Fruit fly (Drosophila melanogaster) whole organism, embryonic: ENCODE measurements around the gene CG5021.
A peak's percentile ranks its signal among the peaks of the same experiment; 100 is the strongest.

Experiments used
- BEAF-32 ChIP-seq: fragments of 200-800 bp; sonication (Bioruptor generic); optimal IDR thresholded peaks from 3 replicates; lab custom pipeline; 2017; ENCODE audit warnings: missing biosample characterization, missing genetic modification characterization, mild to moderate bottlenecking, moderate library complexity, missing genetic modification reagents
- Blimp-1 ChIP-seq: fragments of 200-800 bp; sonication (Bioruptor generic); optimal IDR thresholded peaks from 3 replicates; lab custom pipeline; 2018; ENCODE audit warnings: missing biosample characterization, missing genetic modification characterization, mild to moderate bottlenecking, moderate library complexity, missing genetic modification reagents
- CG10147 ChIP-seq: fragments of 200-800 bp; sonication (Bioruptor generic); optimal IDR thresholded peaks from 2 replicates; lab custom pipeline; 2019; ENCODE audit warnings: missing biosample characterization, mild to moderate bottlenecking, missing genetic modification characterization, moderate library complexity
- CG1024 ChIP-seq: fragments of 200-800 bp; sonication (Bioruptor generic); IDR thresholded peaks from 2 replicates; pipeline ENCODE4 v1.3.6; 2022; ENCODE audit warnings: missing biosample characterization, missing genetic modification characterization
- CG10431 ChIP-seq: fragments of 200-800 bp; sonication (Bioruptor generic); optimal IDR thresholded peaks from 3 replicates; lab custom pipeline; 2018; ENCODE audit warnings: missing biosample characterization, mild to moderate bottlenecking, missing genetic modification characterization
- CG11247 ChIP-seq: fragments of 200-800 bp; sonication (Bioruptor generic); IDR thresholded peaks from 2 replicates; pipeline ENCODE4 v1.3.6; 2022; ENCODE audit warnings: missing biosample characterization, missing genetic modification characterization
- CG11696 ChIP-seq: fragments of 200-800 bp; sonication (Bioruptor generic); IDR thresholded peaks from 2 replicates; pipeline ENCODE4 v1.3.6; 2022; ENCODE audit warnings: missing biosample characterization, missing genetic modification characterization
- CG13894 ChIP-seq: fragments of 200-800 bp; sonication (Bioruptor generic); optimal IDR thresholded peaks from 3 replicates; lab custom pipeline; 2018; ENCODE audit warnings: missing biosample characterization, mild to moderate bottlenecking, missing genetic modification characterization, moderate library complexity
- CG1647 ChIP-seq: fragments of 200-800 bp; sonication (Bioruptor generic); optimal IDR thresholded peaks from 3 replicates; lab custom pipeline; 2016; ENCODE audit warnings: missing biosample characterization, missing genetic modification characterization
- CG16863 ChIP-seq: fragments of 200-800 bp; sonication (Bioruptor generic); optimal IDR thresholded peaks from 3 replicates; lab custom pipeline; 2016; ENCODE audit warnings: missing biosample characterization, missing genetic modification characterization
- CG17829 ChIP-seq: fragments of 200-800 bp; optimal IDR thresholded peaks from 2 replicates; lab custom pipeline; 2019; ENCODE audit warnings: missing biosample characterization, mild to moderate bottlenecking, missing genetic modification characterization, moderate library complexity
- CG17912 ChIP-seq: fragments of 200-800 bp; sonication (Bioruptor generic); optimal IDR thresholded peaks from 2 replicates; lab custom pipeline; 2018; ENCODE audit warnings: missing biosample characterization, mild to moderate bottlenecking, missing genetic modification characterization
- CG18599 ChIP-seq: fragments of 200-800 bp; sonication (Bioruptor generic); optimal IDR thresholded peaks from 3 replicates; lab custom pipeline; 2017; ENCODE audit warnings: missing biosample characterization, missing genetic modification characterization, mild to moderate bottlenecking, moderate library complexity, missing genetic modification reagents
- CG32767 ChIP-seq: fragments of 200-800 bp; sonication (Bioruptor generic); IDR thresholded peaks from 2 replicates; pipeline ENCODE4 v1.3.6; 2022; ENCODE audit warnings: missing biosample characterization, missing genetic modification characterization
- CG3281 ChIP-seq: fragments of 200-800 bp; sonication (Bioruptor generic); optimal IDR thresholded peaks from 3 replicates; lab custom pipeline; 2017; ENCODE audit warnings: missing biosample characterization, mild to moderate bottlenecking, missing genetic modification characterization
- CG5953 ChIP-seq: fragments of 200-800 bp; sonication (Bioruptor generic); IDR thresholded peaks from 2 replicates; pipeline ENCODE4 v1.3.6; 2022; ENCODE audit warnings: missing biosample characterization, missing genetic modification characterization
- CG7556 ChIP-seq: fragments of 200-800 bp; sonication (Bioruptor generic); optimal IDR thresholded peaks from 2 replicates; lab custom pipeline; 2017; ENCODE audit warnings: missing biosample characterization, mild to moderate bottlenecking, missing genetic modification characterization
- CG7786 ChIP-seq: fragments of 200-800 bp; sonication (Bioruptor generic); optimal IDR thresholded peaks from 2 replicates; lab custom pipeline; 2016; ENCODE audit warnings: missing biosample characterization, missing genetic modification characterization
- CHES-1-like ChIP-seq: fragments of 200-800 bp; sonication (Bioruptor generic); optimal IDR thresholded peaks from 2 replicates; lab custom pipeline; 2016; ENCODE audit warnings: missing biosample characterization, missing genetic modification characterization
- CTCF ChIP-seq: fragments of 200-800 bp; sonication (Bioruptor generic); optimal IDR thresholded peaks from 2 replicates; lab custom pipeline; 2017; ENCODE audit warnings: missing biosample characterization, mild to moderate bottlenecking, missing genetic modification characterization, moderate library complexity
- Hand ChIP-seq: fragments of 200-800 bp; sonication (Bioruptor generic); optimal IDR thresholded peaks from 2 replicates; lab custom pipeline; 2017; ENCODE audit warnings: mild to moderate bottlenecking, missing biosample characterization, missing genetic modification reagents, missing genetic modification characterization
- Hr3 ChIP-seq: fragments of 200-800 bp; sonication (Bioruptor generic); optimal IDR thresholded peaks from 3 replicates; lab custom pipeline; 2016; ENCODE audit warnings: missing biosample characterization, missing genetic modification characterization
- MTF-1 ChIP-seq: fragments of 200-800 bp; sonication (Bioruptor generic); optimal IDR thresholded peaks from 2 replicates; lab custom pipeline; 2018; ENCODE audit warnings: missing biosample characterization, mild to moderate bottlenecking, missing genetic modification characterization, borderline replicate concordance
- Nf-YC ChIP-seq: fragments of 200-800 bp; optimal IDR thresholded peaks from 3 replicates; lab custom pipeline; 2019; ENCODE audit warnings: missing biosample characterization, mild to moderate bottlenecking, missing genetic modification characterization, moderate library complexity
- Trl ChIP-seq, 3 experiments: fragments of >200 bp in 2 of 3; fragments of 200-800 bp in 1 of 3; sonication (Bioruptor generic) in 1 of 3; optimal IDR thresholded peaks; 2 replicates in 1 of 3; 3 replicates in 2 of 3; lab custom pipeline; 2016 to 2017; ENCODE audit warnings: missing biosample characterization in 1 of 3, missing genetic modification characterization in 1 of 3
- Xbp1 ChIP-seq: fragments of 200-800 bp; sonication (Bioruptor generic); optimal IDR thresholded peaks from 3 replicates; lab custom pipeline; 2016; ENCODE audit warnings: missing biosample characterization, mild to moderate bottlenecking, missing genetic modification characterization
- Xrp1 ChIP-seq: fragments of 200-800 bp; sonication (Bioruptor generic); IDR thresholded peaks from 2 replicates; pipeline ENCODE4 v1.3.6; 2022; ENCODE audit warnings: missing biosample characterization, missing genetic modification characterization
- aop ChIP-seq: fragments of 200-800 bp; sonication (Bioruptor generic); IDR thresholded peaks from 2 replicates; pipeline ENCODE4 v1.3.6; 2022; ENCODE audit warnings: missing biosample characterization, missing genetic modification characterization
- az2 ChIP-seq: fragments of 200-800 bp; sonication (Bioruptor generic); optimal IDR thresholded peaks from 3 replicates; lab custom pipeline; 2016; ENCODE audit warnings: missing biosample characterization, missing genetic modification characterization
- bcd ChIP-seq: fragments of 200-800 bp; sonication (Bioruptor generic); optimal IDR thresholded peaks from 2 replicates; lab custom pipeline; 2017; ENCODE audit warnings: missing biosample characterization, mild to moderate bottlenecking, missing genetic modification characterization
- cato ChIP-seq: fragments of 200-800 bp; sonication (Bioruptor generic); optimal IDR thresholded peaks from 2 replicates; lab custom pipeline; 2016; ENCODE audit warnings: missing biosample characterization, missing genetic modification characterization, borderline replicate concordance
- croc ChIP-seq: fragments of 200-800 bp; sonication (Bioruptor generic); conservative IDR thresholded peaks from 3 replicates; pipeline ENCODE4 v1.3.6; 2022; ENCODE audit warnings: missing biosample characterization, missing genetic modification characterization
- dimm ChIP-seq: fragments of 200-800 bp; sonication (Bioruptor generic); IDR thresholded peaks from 2 replicates; pipeline ENCODE4 v1.3.6; 2022; ENCODE audit warnings: missing biosample characterization, missing genetic modification characterization
- emc ChIP-seq: fragments of 200-800 bp; sonication (Bioruptor generic); optimal IDR thresholded peaks from 2 replicates; lab custom pipeline; 2016; ENCODE audit warnings: missing biosample characterization, missing genetic modification characterization
- esg ChIP-seq: fragments of 200-800 bp; sonication (Bioruptor generic); conservative IDR thresholded peaks from 2 replicates; pipeline ENCODE4 v1.3.6; 2022; ENCODE audit warnings: missing biosample characterization, missing genetic modification characterization
- fd64A ChIP-seq: fragments of 200-800 bp; sonication (Bioruptor generic); optimal IDR thresholded peaks from 3 replicates; lab custom pipeline; 2018; ENCODE audit warnings: missing biosample characterization, mild to moderate bottlenecking, missing genetic modification characterization
- grau ChIP-seq: fragments of 200-800 bp; optimal IDR thresholded peaks from 3 replicates; lab custom pipeline; 2019; ENCODE audit warnings: missing biosample characterization, mild to moderate bottlenecking, missing genetic modification characterization, moderate library complexity
- klu ChIP-seq: fragments of 200-800 bp; sonication (Bioruptor generic); IDR thresholded peaks from 2 replicates; pipeline ENCODE4 v1.3.6; 2022; ENCODE audit warnings: missing biosample characterization, missing genetic modification characterization
- lab ChIP-seq: fragments of 200-800 bp; sonication (Bioruptor generic); optimal IDR thresholded peaks from 3 replicates; lab custom pipeline; 2017; ENCODE audit warnings: missing biosample characterization, missing genetic modification characterization, mild to moderate bottlenecking, moderate library complexity, missing genetic modification reagents
- odd ChIP-seq: fragments of 200-800 bp; sonication (Bioruptor generic); optimal IDR thresholded peaks from 2 replicates; lab custom pipeline; 2017; ENCODE audit warnings: missing biosample characterization, mild to moderate bottlenecking, missing genetic modification characterization
- pho ChIP-seq: fragments of 200-800 bp; sonication (Bioruptor generic); optimal IDR thresholded peaks from 2 replicates; lab custom pipeline; 2016; ENCODE audit warnings: missing biosample characterization, missing genetic modification characterization
- pzg ChIP-seq: fragments of 200-800 bp; sonication (Bioruptor generic); optimal IDR thresholded peaks from 3 replicates; lab custom pipeline; 2018; ENCODE audit warnings: missing biosample characterization, mild to moderate bottlenecking, missing genetic modification characterization, moderate library complexity
- sim ChIP-seq: fragments of 200-800 bp; sonication (Bioruptor generic); IDR thresholded peaks from 2 replicates; pipeline ENCODE4 v1.3.6; 2022; ENCODE audit warnings: missing biosample characterization, missing genetic modification characterization
- sima ChIP-seq: fragments of 200-800 bp; sonication (Bioruptor generic); optimal IDR thresholded peaks from 2 replicates; lab custom pipeline; 2016; ENCODE audit warnings: missing biosample characterization, missing genetic modification characterization
- sob ChIP-seq: fragments of 200-800 bp; sonication (Bioruptor generic); IDR thresholded peaks from 2 replicates; pipeline ENCODE4 v1.3.6; 2022; ENCODE audit warnings: missing biosample characterization, missing genetic modification characterization
- sug ChIP-seq: fragments of 200-800 bp; optimal IDR thresholded peaks from 2 replicates; lab custom pipeline; 2019; ENCODE audit warnings: missing biosample characterization, mild to moderate bottlenecking, missing genetic modification characterization, moderate library complexity
- trh ChIP-seq: fragments of 200-800 bp; sonication (Bioruptor generic); optimal IDR thresholded peaks from 2 replicates; lab custom pipeline; 2016; ENCODE audit warnings: missing biosample characterization, missing genetic modification characterization
- ttk ChIP-seq: fragments of 200-800 bp; sonication (Bioruptor generic); IDR thresholded peaks from 2 replicates; pipeline ENCODE4 v2.1.2; 2022; ENCODE audit warnings: missing biosample characterization, missing genetic modification characterization
- zf30C ChIP-seq: fragments of 200-800 bp; sonication (Bioruptor generic); optimal IDR thresholded peaks from 3 replicates; lab custom pipeline; 2018; ENCODE audit warnings: missing biosample characterization, mild to moderate bottlenecking, missing genetic modification characterization

The CG5021 gene

DNA sequence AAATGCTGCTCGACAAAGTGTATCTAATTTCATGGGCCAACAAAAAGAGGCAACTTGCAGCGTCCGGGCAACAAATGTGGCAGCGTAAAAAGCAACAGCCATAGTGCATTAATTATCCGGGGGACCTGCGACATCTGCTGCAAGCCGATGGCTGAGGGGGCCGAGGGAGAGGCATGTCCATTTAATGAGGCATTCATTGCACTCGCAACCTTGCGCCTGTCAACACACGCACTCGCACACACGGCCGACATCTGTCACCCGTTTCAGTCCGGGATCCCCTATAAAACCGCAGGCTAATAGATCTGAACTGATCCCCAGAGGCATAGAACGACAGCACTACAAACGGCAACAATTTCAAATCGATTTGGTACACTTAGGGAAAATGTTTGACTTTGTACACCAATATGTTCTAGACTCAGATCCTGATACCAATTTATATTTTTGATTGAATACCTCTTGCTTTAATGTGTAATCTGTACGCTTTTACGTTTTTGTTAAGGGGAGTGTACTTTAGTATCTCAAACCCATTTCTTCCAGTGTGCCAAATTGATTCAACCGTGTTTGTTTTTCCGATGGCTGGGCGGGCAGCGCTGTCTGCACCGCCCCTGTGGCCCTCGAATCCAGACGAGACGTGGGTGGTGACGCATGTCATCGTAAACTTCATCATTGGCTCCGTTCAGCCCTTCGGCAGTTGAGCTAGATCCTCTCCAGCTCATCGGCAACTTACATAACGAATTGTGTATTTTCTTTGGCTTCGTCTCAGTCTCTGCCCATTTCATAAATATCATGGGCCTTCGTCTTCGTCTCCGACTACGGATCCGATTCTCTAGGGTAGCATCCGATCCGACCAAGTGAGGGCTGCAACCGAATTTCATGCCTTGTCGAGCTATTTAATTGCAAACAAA lies 45.1 kb downstream of the CG5021 start (continued):
- TF ChIP-seq Xrp1 (GFP tag; lab: Robert Waterston, UW) (peak; percentile 93), cato (GFP tag; lab: Kevin White, UChicago) (peak; percentile 42), zf30C (peak; percentile 90), CG1647 (GFP tag; lab: Kevin White, UChicago) (peak; percentile 21), CG10147 (no peak), Hand (GFP tag; lab: Kevin White, UChicago) (no peak), CG32767 (GFP tag; lab: Robert Waterston, UW) (0 out of 2 replicates have a peak, but pooled peaks have one; percentile 43), CG5953 (GFP tag; lab: Robert Waterston, UW) (peak; percentile 45; the same call in 1 of the 2 replicates), CG16863 (GFP tag; lab: Kevin White, UChicago) (peak; percentile 76), ttk (GFP tag; lab: Robert Waterston, UW) (peak; percentile 75), odd (GFP tag; lab: Kevin White, UChicago) (peak; percentile 23), sob (GFP tag; lab: Robert Waterston, UW) (peak; percentile 69), sug (tag; lab: Kevin White, UChicago) (no peak), CG11247 (GFP tag; lab: Robert Waterston, UW) (peak; percentile 71), Hr3 (GFP tag; lab: Kevin White, UChicago) (peak; percentile 59), fd64A (GFP tag; lab: Kevin White, UChicago) (peak; percentile 54), dimm (GFP tag; lab: Robert Waterston, UW) (0 out of 2 replicates have a peak, but pooled peaks have one; percentile 32), CG10431 (GFP tag; lab: Kevin White, UChicago) (no peak), sim (GFP tag; lab: Robert Waterston, UW) (peak; percentile 91), CG1024 (GFP tag; lab: Robert Waterston, UW) (peak; percentile 88), Blimp-1 (GFP tag; lab: Kevin White, UChicago) (peak; percentile 76), sima (GFP tag; lab: Kevin White, UChicago) (no peak), CG18599 (GFP tag; lab: Kevin White, UChicago) (peak; percentile 47), Nf-YC (tag; lab: Kevin White, UChicago) (no peak), az2 (peak; percentile 72), CG17912 (GFP tag; lab: Kevin White, UChicago) (no peak), grau (tag; lab: Kevin White, UChicago) (peak; percentile 68), CTCF (GFP tag; lab: Kevin White, UChicago) (no peak), CG11696 (GFP tag; lab: Robert Waterston, UW) (no peak), CHES-1-like (GFP tag; lab: Kevin White, UChicago) (peak; percentile 37), trh (GFP tag; lab: Kevin White, UChicago) (peak; percentile 21), croc (GFP tag; lab: Robert Waterston, UW) (peak; percentile 85), emc (GFP tag; lab: Kevin White, UChicago) (no peak), CG13894 (no peak), pzg (no peak), pho (GFP tag; lab: Kevin White, UChicago) (no peak), Trl (optimal IDR thresholded peaks at IDR 0.05; lab: Kevin White, UChicago) (no peak), Trl (GFP tag; optimal IDR thresholded peaks at IDR 0.05; lab: Kevin White, UChicago) (peak; percentile 90), esg (GFP tag; lab: Robert Waterston, UW) (peak; percentile 69), MTF-1 (GFP tag; lab: Kevin White, UChicago) (peak; percentile 44), CG3281 (GFP tag; lab: Kevin White, UChicago) (no peak), CG17829 (peak; percentile 84), klu (peak; percentile 55; the same call in 1 of the 2 replicates), CG7786 (peak; percentile 70), CG7556 (GFP tag; lab: Kevin White, UChicago) (peak; percentile 77), bcd (GFP tag; lab: Kevin White, UChicago) (peak; percentile 63), lab (peak; percentile 34), BEAF-32 (GFP tag; lab: Kevin White, UChicago) (no peak), Xbp1 (GFP tag; lab: Kevin White, UChicago) (peak; percentile 59), aop (GFP tag; lab: Robert Waterston, UW) (no peak)
